Fruit fly (Drosophila melanogaster) whole organism, wandering third instar larva: ENCODE data around the gene sit.
A peak's percentile ranks its signal among the peaks of the same experiment; 100 is the strongest.

Experiments
- CG32264 ChIP-seq: fragments of 200-800 bp; sonication (Bioruptor generic); optimal IDR thresholded peaks from 2 replicates; lab custom pipeline; 2016; ENCODE audit warnings: missing biosample characterization, missing genetic modification characterization
- Dif ChIP-seq: fragments of 200-275, 200-300 bp; sonication (Bioruptor generic); optimal IDR thresholded peaks from 2 replicates; lab custom pipeline; 2018; ENCODE audit warnings: missing biosample characterization, missing genetic modification characterization; ENCODE audit not compliant: partially characterized antibody
- Mio ChIP-seq: sonication (Bioruptor generic); optimal IDR thresholded peaks from 2 replicates; lab custom pipeline; 2016; ENCODE audit warnings: missing biosample characterization, missing genetic modification characterization
- Myc ChIP-seq: fragments of >200 bp; optimal IDR thresholded peaks from 2 replicates; lab custom pipeline; 2017
- dmrt93B ChIP-seq: fragments of 200-800 bp; sonication (Bioruptor generic); optimal IDR thresholded peaks from 2 replicates; lab custom pipeline; 2018; ENCODE audit warnings: missing biosample characterization, mild to moderate bottlenecking, missing genetic modification characterization
- jim ChIP-seq: fragments of 175-275, 200-325 bp; sonication (Bioruptor generic); optimal IDR thresholded peaks from 2 replicates; lab custom pipeline; 2016; ENCODE audit warnings: missing biosample characterization, mild to moderate bottlenecking, missing genetic modification characterization
- psq ChIP-seq: fragments of 200-800 bp; sonication (Bioruptor generic); optimal IDR thresholded peaks from 3 replicates; lab custom pipeline; 2017; ENCODE audit warnings: missing biosample characterization, mild to moderate bottlenecking, missing genetic modification characterization, moderate library complexity
- usp ChIP-seq: fragments of >200 bp; optimal IDR thresholded peaks from 2 replicates; lab custom pipeline; 2017; ENCODE audit warnings: missing biosample characterization, missing genetic modification characterization

- TF ChIP-seq Mio (GFP tag; lab: Kevin White, UChicago) = no peak
- TF ChIP-seq Myc = no peak
- no peak for TF ChIP-seq usp (GFP tag; lab: Kevin White, UChicago)
- no peak for TF ChIP-seq jim (GFP tag; lab: Kevin White, UChicago)
- TF ChIP-seq psq = no peak
- TF ChIP-seq dmrt93B (GFP tag; lab: Kevin White, UChicago) = peak; percentile 1
- TF ChIP-seq CG32264 (GFP tag; lab: Kevin White, UChicago) = no peak
- no peak for TF ChIP-seq Dif (GFP tag; lab: Kevin White, UChicago)
Observed at dm6 chr3R:22524344-22525072, 37.9 kb downstream of the sit start.
